Fruit fly (Drosophila melanogaster) whole organism, embryonic: ENCODE results near the gene HP1e.

Experiments
- Antp ChIP-seq: fragments of 200-800 bp; sonication (Bioruptor generic); optimal IDR thresholded peaks from 3 replicates; lab custom pipeline; 2016; ENCODE audit warnings: missing biosample characterization, missing genetic modification characterization
- B-H1 ChIP-seq: fragments of 200-800 bp; sonication (Bioruptor generic); IDR thresholded peaks from 3 replicates; pipeline ENCODE4 v1.3.6; 2022; ENCODE audit warnings: missing biosample characterization, missing genetic modification characterization
- B-H2 ChIP-seq: fragments of 200-800 bp; sonication (Bioruptor generic); optimal IDR thresholded peaks from 2 replicates; lab custom pipeline; 2018; ENCODE audit warnings: missing biosample characterization, mild to moderate bottlenecking, missing genetic modification characterization
- CG10321 ChIP-seq: fragments of 200-800 bp; sonication (Bioruptor generic); IDR thresholded peaks from 2 replicates; pipeline ENCODE4 v1.3.6; 2022; ENCODE audit warnings: missing biosample characterization, missing genetic modification characterization
- CG10959 ChIP-seq: fragments of 200-800 bp; sonication (Bioruptor generic); IDR thresholded peaks from 2 replicates; pipeline ENCODE4 v1.3.6; 2022; ENCODE audit warnings: missing biosample characterization, missing genetic modification characterization
- CG11398 ChIP-seq: fragments of 200-800 bp; sonication (Bioruptor generic); optimal IDR thresholded peaks from 2 replicates; lab custom pipeline; 2016; ENCODE audit warnings: missing biosample characterization, missing genetic modification characterization
- CG12744 ChIP-seq: fragments of 200-800 bp; sonication (Bioruptor generic); optimal IDR thresholded peaks from 2 replicates; lab custom pipeline; 2016; ENCODE audit warnings: missing biosample characterization, missing genetic modification characterization
- CG14050 ChIP-seq: fragments of 200-800 bp; sonication (Bioruptor generic); IDR thresholded peaks from 3 replicates; pipeline ENCODE4 v1.3.6; 2022; ENCODE audit warnings: missing biosample characterization, missing genetic modification characterization
- CG14667 ChIP-seq: fragments of 200-800 bp; sonication (Bioruptor generic); IDR thresholded peaks from 2 replicates; pipeline ENCODE4 v1.3.6; 2022; ENCODE audit warnings: missing biosample characterization, missing genetic modification characterization
- CG17361 ChIP-seq: fragments of 200-800 bp; sonication (Bioruptor generic); IDR thresholded peaks from 3 replicates; pipeline ENCODE4 v1.3.6; 2022; ENCODE audit warnings: missing biosample characterization, missing genetic modification characterization
- CG18262 ChIP-seq: fragments of 200-800 bp; optimal IDR thresholded peaks from 3 replicates; lab custom pipeline; 2019; ENCODE audit warnings: missing biosample characterization, mild to moderate bottlenecking, missing genetic modification characterization, moderate library complexity
- CG18599 ChIP-seq: fragments of 200-800 bp; sonication (Bioruptor generic); optimal IDR thresholded peaks from 3 replicates; lab custom pipeline; 2017; ENCODE audit warnings: missing biosample characterization, missing genetic modification characterization, mild to moderate bottlenecking, moderate library complexity, missing genetic modification reagents
- CG2116 ChIP-seq: fragments of 200-800 bp; sonication (Bioruptor generic); optimal IDR thresholded peaks from 3 replicates; lab custom pipeline; 2018; ENCODE audit warnings: missing biosample characterization, mild to moderate bottlenecking, missing genetic modification characterization
- CG31388 ChIP-seq: fragments of 200-800 bp; sonication (Bioruptor generic); optimal IDR thresholded peaks from 2 replicates; lab custom pipeline; 2016; ENCODE audit warnings: missing biosample characterization, missing genetic modification characterization
- CG32767 ChIP-seq: fragments of 200-800 bp; sonication (Bioruptor generic); IDR thresholded peaks from 2 replicates; pipeline ENCODE4 v1.3.6; 2022; ENCODE audit warnings: missing biosample characterization, missing genetic modification characterization
- CG4730 ChIP-seq: fragments of 200-800 bp; sonication (Bioruptor generic); IDR thresholded peaks from 2 replicates; pipeline ENCODE4 v1.3.6; 2022; ENCODE audit warnings: missing biosample characterization, missing genetic modification characterization
- CG7745 ChIP-seq: fragments of 200-800 bp; sonication (Bioruptor generic); optimal IDR thresholded peaks from 2 replicates; lab custom pipeline; 2018; ENCODE audit warnings: missing biosample characterization, mild to moderate bottlenecking, missing genetic modification characterization, moderate library complexity
- CG9797 ChIP-seq: fragments of 200-800 bp; sonication (Bioruptor generic); optimal IDR thresholded peaks from 3 replicates; lab custom pipeline; 2018; ENCODE audit warnings: missing biosample characterization, mild to moderate bottlenecking, missing genetic modification characterization
- Chrac-16 ChIP-seq: fragments of 200-800 bp; sonication (Bioruptor generic); optimal IDR thresholded peaks from 3 replicates; lab custom pipeline; 2016; ENCODE audit warnings: missing biosample characterization, missing genetic modification characterization
- D ChIP-seq, 2 experiments: fragments of 200-800 bp in 1 of 2; fragments of >200 bp in 1 of 2; sonication (Bioruptor generic) in 1 of 2; optimal IDR thresholded peaks; 2 replicates in 1 of 2; 3 replicates in 1 of 2; lab custom pipeline; 2017; ENCODE audit warnings: mild to moderate bottlenecking in 1 of 2, missing biosample characterization in 1 of 2, missing genetic modification characterization in 1 of 2, missing genetic modification reagents in 1 of 2
- Dek ChIP-seq: fragments of 200-800 bp; sonication (Bioruptor generic); optimal IDR thresholded peaks from 3 replicates; lab custom pipeline; 2019; ENCODE audit warnings: missing biosample characterization, mild to moderate bottlenecking, missing genetic modification characterization, moderate library complexity
- H15 ChIP-seq: fragments of 200-800 bp; sonication (Bioruptor generic); IDR thresholded peaks from 3 replicates; pipeline ENCODE4 v1.3.6; 2022; ENCODE audit warnings: missing biosample characterization, missing genetic modification characterization
- Hand ChIP-seq: fragments of 200-800 bp; sonication (Bioruptor generic); optimal IDR thresholded peaks from 2 replicates; lab custom pipeline; 2017; ENCODE audit warnings: mild to moderate bottlenecking, missing biosample characterization, missing genetic modification reagents, missing genetic modification characterization
- NC2β ChIP-seq: fragments of 200-800 bp; sonication (Bioruptor generic); optimal IDR thresholded peaks from 2 replicates; lab custom pipeline; 2016; ENCODE audit warnings: missing biosample characterization, missing genetic modification characterization
- Pdp1 ChIP-seq, 2 experiments: fragments of 200-800 bp; sonication (Bioruptor generic); optimal IDR thresholded peaks; 3 replicates each; lab custom pipeline; 2016; ENCODE audit warnings: missing biosample characterization in 2 of 2, missing genetic modification characterization in 2 of 2, mild to moderate bottlenecking in 1 of 2, moderate library complexity in 1 of 2
- TFAM ChIP-seq: fragments of 200-800 bp; sonication (Bioruptor generic); optimal IDR thresholded peaks from 2 replicates; lab custom pipeline; 2017; ENCODE audit warnings: missing biosample characterization, missing genetic modification characterization, inconsistent platforms
- Trl ChIP-seq, 3 experiments: fragments of >200 bp in 2 of 3; fragments of 200-800 bp in 1 of 3; sonication (Bioruptor generic) in 1 of 3; optimal IDR thresholded peaks; 2 replicates in 1 of 3; 3 replicates in 2 of 3; lab custom pipeline; 2016 to 2017; ENCODE audit warnings: missing biosample characterization in 1 of 3, missing genetic modification characterization in 1 of 3
- Vsx1 ChIP-seq: fragments of 200-800 bp; sonication (Bioruptor generic); optimal IDR thresholded peaks from 2 replicates; lab custom pipeline; 2017; ENCODE audit warnings: missing biosample characterization, mild to moderate bottlenecking, missing genetic modification characterization, missing genetic modification reagents
- abd-A ChIP-seq: fragments of 200-800 bp; sonication (Bioruptor generic); optimal IDR thresholded peaks from 3 replicates; lab custom pipeline; 2019; ENCODE audit warnings: missing biosample characterization, mild to moderate bottlenecking, missing genetic modification characterization, moderate library complexity
- bcd ChIP-seq: fragments of 200-800 bp; sonication (Bioruptor generic); optimal IDR thresholded peaks from 2 replicates; lab custom pipeline; 2017; ENCODE audit warnings: missing biosample characterization, mild to moderate bottlenecking, missing genetic modification characterization
- cato ChIP-seq: fragments of 200-800 bp; sonication (Bioruptor generic); optimal IDR thresholded peaks from 2 replicates; lab custom pipeline; 2016; ENCODE audit warnings: missing biosample characterization, missing genetic modification characterization, borderline replicate concordance
- crol ChIP-seq: fragments of 200-800 bp; sonication (Bioruptor generic); IDR thresholded peaks from 2 replicates; pipeline ENCODE4 v1.3.6; 2022; ENCODE audit warnings: missing biosample characterization, missing genetic modification characterization
- eyg ChIP-seq: fragments of 200-800 bp; sonication (Bioruptor generic); optimal IDR thresholded peaks from 3 replicates; lab custom pipeline; 2016; ENCODE audit warnings: missing biosample characterization, missing genetic modification characterization
- gfzf ChIP-seq: fragments of 200-800 bp; sonication (Bioruptor generic); optimal IDR thresholded peaks from 2 replicates; lab custom pipeline; 2016; ENCODE audit warnings: missing biosample characterization, mild to moderate bottlenecking, missing genetic modification characterization, moderate library complexity
- ind ChIP-seq: fragments of 200-800 bp; sonication (Bioruptor generic); optimal IDR thresholded peaks from 3 replicates; lab custom pipeline; 2016; ENCODE audit warnings: missing biosample characterization, missing genetic modification characterization
- ken ChIP-seq: fragments of 200-800 bp; sonication (Bioruptor generic); IDR thresholded peaks from 3 replicates; pipeline ENCODE4 v1.3.6; 2022; ENCODE audit warnings: missing biosample characterization, missing genetic modification characterization
- klu ChIP-seq: fragments of 200-800 bp; sonication (Bioruptor generic); IDR thresholded peaks from 2 replicates; pipeline ENCODE4 v1.3.6; 2022; ENCODE audit warnings: missing biosample characterization, missing genetic modification characterization
- nom ChIP-seq: fragments of 200-800 bp; sonication (Bioruptor generic); optimal IDR thresholded peaks from 2 replicates; lab custom pipeline; 2017; ENCODE audit warnings: missing biosample characterization, missing genetic modification characterization, mild to moderate bottlenecking, moderate library complexity, missing genetic modification reagents
- oc ChIP-seq: fragments of 200-800 bp; sonication (Bioruptor generic); optimal IDR thresholded peaks from 2 replicates; lab custom pipeline; 2018; ENCODE audit warnings: missing biosample characterization, mild to moderate bottlenecking, missing genetic modification characterization, moderate library complexity
- p53 ChIP-seq: fragments of 200-800 bp; sonication (Bioruptor generic); optimal IDR thresholded peaks from 2 replicates; lab custom pipeline; 2016; ENCODE audit warnings: missing biosample characterization, missing genetic modification characterization
- pros ChIP-seq: fragments of 200-800 bp; sonication (Bioruptor generic); optimal IDR thresholded peaks from 3 replicates; lab custom pipeline; 2019; ENCODE audit warnings: missing biosample characterization, mild to moderate bottlenecking, missing genetic modification characterization, moderate library complexity
- row ChIP-seq: fragments of 200-800 bp; sonication (Bioruptor generic); IDR thresholded peaks from 3 replicates; pipeline ENCODE4 v1.3.6; 2022; ENCODE audit warnings: missing biosample characterization, missing genetic modification characterization
- salm ChIP-seq: fragments of 200-800 bp; sonication (Bioruptor generic); optimal IDR thresholded peaks from 2 replicates; lab custom pipeline; 2018; ENCODE audit warnings: missing biosample characterization, mild to moderate bottlenecking, missing genetic modification characterization
- slbo ChIP-seq: fragments of 200-800 bp; sonication (Bioruptor generic); IDR thresholded peaks from 2 replicates; pipeline ENCODE4 v1.3.6; 2022; ENCODE audit warnings: missing biosample characterization, missing genetic modification characterization
- stc ChIP-seq: fragments of 200-800 bp; sonication (Bioruptor generic); IDR thresholded peaks from 2 replicates; pipeline ENCODE4 v1.3.6; 2022; ENCODE audit warnings: missing biosample characterization, missing genetic modification characterization
- usp ChIP-seq: fragments of >200 bp; optimal IDR thresholded peaks from 2 replicates; lab custom pipeline; 2017; ENCODE audit warnings: missing biosample characterization, missing genetic modification characterization
- vfl ChIP-seq: fragments of 200-800 bp; sonication (Bioruptor generic); optimal IDR thresholded peaks from 2 replicates; lab custom pipeline; 2016; ENCODE audit warnings: missing biosample characterization, missing genetic modification characterization
- vvl ChIP-seq: fragments of 200-800 bp; sonication (Bioruptor generic); IDR thresholded peaks from 2 replicates; pipeline ENCODE4 v1.3.6; 2022; ENCODE audit warnings: missing biosample characterization, missing genetic modification characterization

HP1e gene

DNA sequence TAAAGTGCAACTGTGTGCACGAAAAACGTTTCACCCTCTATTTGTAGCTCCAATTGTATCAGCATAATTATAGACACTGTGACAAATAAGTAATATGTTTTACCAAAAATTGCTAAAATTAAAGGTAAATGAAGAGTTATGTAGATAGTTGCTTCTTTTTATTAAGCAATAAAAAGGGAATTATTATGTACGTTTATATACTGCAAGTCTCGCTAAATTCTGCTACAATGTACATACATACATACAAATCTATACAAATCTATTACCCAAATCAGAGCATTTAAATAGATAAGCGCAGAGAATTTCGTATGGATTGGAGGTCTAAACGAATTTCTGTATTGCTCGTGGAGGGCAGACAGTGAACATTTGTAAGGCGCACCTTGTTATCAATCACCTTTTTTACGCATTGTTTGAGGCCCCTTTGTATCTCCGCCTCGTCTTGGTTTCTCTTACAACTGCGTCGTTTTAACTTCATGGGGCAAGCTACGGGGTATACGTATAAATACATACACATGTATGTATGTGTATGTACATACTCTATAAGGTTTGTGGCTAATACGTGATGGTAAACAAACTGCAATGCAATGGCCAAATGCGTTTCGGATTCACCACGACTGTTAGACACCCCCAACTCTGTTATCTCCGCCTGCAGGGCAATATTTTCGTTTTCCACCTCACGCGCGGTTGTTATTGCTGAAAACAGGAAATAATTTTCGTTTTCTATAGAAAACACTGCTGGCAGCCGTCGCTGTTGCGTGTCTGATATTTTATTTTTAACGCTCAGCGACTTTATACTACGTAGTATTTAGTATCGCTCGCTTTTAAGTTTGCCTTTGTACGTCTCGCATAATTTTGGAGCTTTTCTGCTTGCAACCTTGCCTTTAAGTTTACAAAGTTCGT lies 17.9 kb downstream of the HP1e start (continued):
- TF ChIP-seq Trl (optimal IDR thresholded peaks at IDR 0.05; lab: Kevin White, UChicago) (no peak), Trl (GFP tag; optimal IDR thresholded peaks at IDR 0.05; lab: Kevin White, UChicago) (no peak), B-H1 (GFP tag; lab: Robert Waterston, UW) (peak; percentile 25; the same call in 1 of the 3 replicates), cato (GFP tag; lab: Kevin White, UChicago) (no peak), vfl (GFP tag; lab: Kevin White, UChicago) (no peak), vvl (GFP tag; lab: Robert Waterston, UW) (peak; percentile 79), H15 (GFP tag; lab: Robert Waterston, UW) (no peak), CG32767 (GFP tag; lab: Robert Waterston, UW) (0 out of 2 replicates have a peak, but pooled peaks have one; percentile 27), Chrac-16 (GFP tag; lab: Kevin White, UChicago) (peak; percentile 46), klu (no peak), D (optimal IDR thresholded peaks at IDR 0.05; lab: Kevin White, UChicago) (no peak), D (GFP tag; optimal IDR thresholded peaks at IDR 0.05; lab: Kevin White, UChicago) (peak; percentile 85), crol (GFP tag; lab: Robert Waterston, UW) (peak; percentile 69), eyg (GFP tag; lab: Kevin White, UChicago) (no peak), Vsx1 (GFP tag; lab: Kevin White, UChicago) (peak; percentile 24), CG9797 (no peak), Antp (no peak), ken (GFP tag; lab: Robert Waterston, UW) (no peak), p53 (peak; percentile 28), CG12744 (no peak), CG17361 (GFP tag; lab: Robert Waterston, UW) (peak; percentile 80), TFAM (GFP tag; lab: Kevin White, UChicago) (no peak), CG11398 (GFP tag; lab: Kevin White, UChicago) (peak; percentile 30), gfzf (no peak), usp (GFP tag; lab: Kevin White, UChicago) (no peak), abd-A (tag; lab: Kevin White, UChicago) (peak; percentile 73), oc (tag; lab: Kevin White, UChicago) (peak; percentile 68), pros (peak; percentile 60), NC2β (GFP tag; lab: Kevin White, UChicago) (peak; percentile 55), CG2116 (GFP tag; lab: Kevin White, UChicago) (peak; percentile 50), CG10959 (GFP tag; lab: Robert Waterston, UW) (no peak), CG31388 (GFP tag; lab: Kevin White, UChicago) (no peak), B-H2 (GFP tag; lab: Kevin White, UChicago) (no peak), ind (GFP tag; lab: Kevin White, UChicago) (peak; percentile 17), CG14667 (GFP tag; lab: Robert Waterston, UW) (0 out of 2 replicates have a peak, but pooled peaks have one; percentile 16), stc (GFP tag; lab: Robert Waterston, UW) (0 out of 2 replicates have a peak, but pooled peaks have one; percentile 7), CG18599 (peak; percentile 44), CG7745 (peak; percentile 6), CG4730 (peak; percentile 21; the same call in 1 of the 2 replicates), row (GFP tag; lab: Robert Waterston, UW) (peak; percentile 55), CG10321 (GFP tag; lab: Robert Waterston, UW) (no peak), salm (tag; lab: Kevin White, UChicago) (peak; percentile 60), bcd (peak; percentile 24), CG18262 (tag; lab: Kevin White, UChicago) (peak; percentile 88), Dek (no peak), Hand (GFP tag; lab: Kevin White, UChicago) (no peak), slbo (no peak), Pdp1 (GFP tag; optimal IDR thresholded peaks at IDR 0.05; lab: Kevin White, UChicago) (peak; percentile 5 to 70), CG14050 (GFP tag; lab: Robert Waterston, UW) (no peak), nom (GFP tag; lab: Kevin White, UChicago) (no peak)
